Fruit fly (Drosophila melanogaster) whole organism, embryonic: Measurements from ENCODE around the gene Wdr59.

Experiments used
- Ada2b ChIP-seq: fragments of 200-800 bp; sonication (Bioruptor generic); IDR thresholded peaks from 2 replicates; pipeline ENCODE4 v1.3.6; 2022; ENCODE audit warnings: missing biosample characterization, missing genetic modification characterization
- CG10321 ChIP-seq: fragments of 200-800 bp; sonication (Bioruptor generic); IDR thresholded peaks from 2 replicates; pipeline ENCODE4 v1.3.6; 2022; ENCODE audit warnings: missing biosample characterization, missing genetic modification characterization
- CG10366 ChIP-seq: fragments of 200-800 bp; sonication (Bioruptor generic); IDR thresholded peaks from 2 replicates; pipeline ENCODE4 v1.3.6; 2022; ENCODE audit warnings: missing biosample characterization, missing genetic modification characterization
- CG11398 ChIP-seq: fragments of 200-800 bp; sonication (Bioruptor generic); optimal IDR thresholded peaks from 2 replicates; lab custom pipeline; 2016; ENCODE audit warnings: missing biosample characterization, missing genetic modification characterization
- CG11456 ChIP-seq: fragments of 200-800 bp; sonication (Bioruptor generic); IDR thresholded peaks from 3 replicates; pipeline ENCODE4 v1.3.6; 2022; ENCODE audit warnings: missing biosample characterization, missing genetic modification characterization
- CG12155 ChIP-seq: fragments of 200-800 bp; sonication (Bioruptor generic); optimal IDR thresholded peaks from 3 replicates; lab custom pipeline; 2016; ENCODE audit warnings: missing biosample characterization, missing genetic modification characterization
- CG1233 ChIP-seq: fragments of 200-800 bp; sonication (Bioruptor generic); optimal IDR thresholded peaks from 4 replicates; lab custom pipeline; 2018; ENCODE audit warnings: missing biosample characterization, mild to moderate bottlenecking, missing genetic modification characterization
- CG12744 ChIP-seq: fragments of 200-800 bp; sonication (Bioruptor generic); optimal IDR thresholded peaks from 2 replicates; lab custom pipeline; 2016; ENCODE audit warnings: missing biosample characterization, missing genetic modification characterization
- CG15011 ChIP-seq: fragments of 200-800 bp; sonication (Bioruptor generic); optimal IDR thresholded peaks from 3 replicates; lab custom pipeline; 2018; ENCODE audit warnings: missing biosample characterization, mild to moderate bottlenecking, missing genetic modification characterization
- CG15514 ChIP-seq: fragments of 200-800 bp; sonication (Bioruptor generic); optimal IDR thresholded peaks from 3 replicates; lab custom pipeline; 2017; ENCODE audit warnings: missing biosample characterization, missing genetic modification characterization, mild to moderate bottlenecking, moderate library complexity, missing genetic modification reagents
- CG18476 ChIP-seq: fragments of 200-800 bp; sonication (Bioruptor generic); optimal IDR thresholded peaks from 2 replicates; lab custom pipeline; 2016; ENCODE audit warnings: missing biosample characterization, mild to moderate bottlenecking, missing genetic modification characterization
- CG2199 ChIP-seq: fragments of 200-800 bp; sonication (Bioruptor generic); IDR thresholded peaks from 3 replicates; pipeline ENCODE4 v1.3.6; 2022; ENCODE audit warnings: missing biosample characterization, missing genetic modification characterization
- CG2889 ChIP-seq: fragments of 200-800 bp; sonication (Bioruptor generic); IDR thresholded peaks from 3 replicates; pipeline ENCODE4 v1.3.6; 2022; ENCODE audit warnings: missing biosample characterization, missing genetic modification characterization
- CG4707 ChIP-seq: fragments of 200-800 bp; sonication (Bioruptor generic); optimal IDR thresholded peaks from 2 replicates; lab custom pipeline; 2018; ENCODE audit warnings: missing biosample characterization, mild to moderate bottlenecking, missing genetic modification characterization, moderate library complexity
- CG6683 ChIP-seq: fragments of 200-800 bp; sonication (Bioruptor generic); optimal IDR thresholded peaks from 2 replicates; lab custom pipeline; 2017; ENCODE audit warnings: missing biosample characterization, mild to moderate bottlenecking, missing genetic modification characterization, missing genetic modification reagents
- CG7271 ChIP-seq: fragments of 200-800 bp; sonication (Bioruptor generic); optimal IDR thresholded peaks from 2 replicates; lab custom pipeline; 2018; ENCODE audit warnings: missing biosample characterization, mild to moderate bottlenecking, missing genetic modification characterization, moderate library complexity
- CG7786 ChIP-seq: fragments of 200-800 bp; sonication (Bioruptor generic); optimal IDR thresholded peaks from 2 replicates; lab custom pipeline; 2016; ENCODE audit warnings: missing biosample characterization, missing genetic modification characterization
- CG9932 ChIP-seq: fragments of 200-800 bp; sonication (Bioruptor generic); IDR thresholded peaks from 2 replicates; pipeline ENCODE4 v1.3.6; 2022; ENCODE audit warnings: missing biosample characterization, missing genetic modification characterization
- Camta ChIP-seq: fragments of 200-800 bp; sonication (Bioruptor generic); optimal IDR thresholded peaks from 2 replicates; lab custom pipeline; 2016; ENCODE audit warnings: missing biosample characterization, missing genetic modification characterization
- Deaf1 ChIP-seq: fragments of 200-800 bp; optimal IDR thresholded peaks from 3 replicates; lab custom pipeline; 2019; ENCODE audit warnings: missing biosample characterization, mild to moderate bottlenecking, missing genetic modification characterization, moderate library complexity
- Doc3 ChIP-seq: fragments of 200-800 bp; sonication (Bioruptor generic); IDR thresholded peaks from 3 replicates; pipeline ENCODE4 v1.3.6; 2022; ENCODE audit warnings: missing biosample characterization, missing genetic modification characterization; ENCODE audit not compliant: partially characterized antibody
- Gug ChIP-seq: fragments of 200-800 bp; sonication (Bioruptor generic); IDR thresholded peaks from 4 replicates; pipeline ENCODE4 v1.3.6; 2022; ENCODE audit warnings: missing biosample characterization, missing genetic modification characterization
- H15 ChIP-seq: fragments of 200-800 bp; sonication (Bioruptor generic); IDR thresholded peaks from 3 replicates; pipeline ENCODE4 v1.3.6; 2022; ENCODE audit warnings: missing biosample characterization, missing genetic modification characterization
- Hey ChIP-seq: fragments of 200-800 bp; sonication (Bioruptor generic); optimal IDR thresholded peaks from 3 replicates; lab custom pipeline; 2018; ENCODE audit warnings: missing biosample characterization, mild to moderate bottlenecking, missing genetic modification characterization
- Lpt ChIP-seq: fragments of >200 bp; optimal IDR thresholded peaks from 2 replicates; lab custom pipeline; 2018; ENCODE audit warnings: missing biosample characterization, missing genetic modification characterization
- NC2β ChIP-seq: fragments of 200-800 bp; sonication (Bioruptor generic); optimal IDR thresholded peaks from 2 replicates; lab custom pipeline; 2016; ENCODE audit warnings: missing biosample characterization, missing genetic modification characterization
- Neu2 ChIP-seq: fragments of 200-800 bp; sonication (Bioruptor generic); optimal IDR thresholded peaks from 3 replicates; lab custom pipeline; 2016; ENCODE audit warnings: missing biosample characterization, missing genetic modification characterization, borderline replicate concordance
- Sox102F ChIP-seq: fragments of 200-800 bp; sonication (Bioruptor generic); optimal IDR thresholded peaks from 2 replicates; lab custom pipeline; 2018; ENCODE audit warnings: missing biosample characterization, mild to moderate bottlenecking, missing genetic modification characterization, moderate library complexity
- az2 ChIP-seq: fragments of 200-800 bp; sonication (Bioruptor generic); optimal IDR thresholded peaks from 3 replicates; lab custom pipeline; 2016; ENCODE audit warnings: missing biosample characterization, missing genetic modification characterization
- bbx ChIP-seq: fragments of 200-800 bp; sonication (Bioruptor generic); IDR thresholded peaks from 2 replicates; pipeline ENCODE4 v1.3.6; 2022; ENCODE audit warnings: missing biosample characterization, missing genetic modification characterization; ENCODE audit not compliant: partially characterized antibody
- chinmo ChIP-seq: fragments of 200-800 bp; sonication (Bioruptor generic); IDR thresholded peaks from 4 replicates; pipeline ENCODE4 v1.3.6; 2022; ENCODE audit warnings: missing biosample characterization, missing genetic modification characterization; ENCODE audit not compliant: partially characterized antibody
- ewg ChIP-seq: fragments of 200-800 bp; sonication (Bioruptor generic); optimal IDR thresholded peaks from 3 replicates; lab custom pipeline; 2017; ENCODE audit warnings: mild to moderate bottlenecking, missing biosample characterization, missing genetic modification reagents, missing genetic modification characterization
- eyg ChIP-seq: fragments of 200-800 bp; sonication (Bioruptor generic); optimal IDR thresholded peaks from 3 replicates; lab custom pipeline; 2016; ENCODE audit warnings: missing biosample characterization, missing genetic modification characterization
- fu2 ChIP-seq: fragments of 200-800 bp; sonication (Bioruptor generic); optimal IDR thresholded peaks from 2 replicates; lab custom pipeline; 2016; ENCODE audit warnings: missing biosample characterization, missing genetic modification characterization
- gsb-n ChIP-seq: fragments of 200-800 bp; sonication (Bioruptor generic); optimal IDR thresholded peaks from 3 replicates; lab custom pipeline; 2018; ENCODE audit warnings: missing biosample characterization, mild to moderate bottlenecking, missing genetic modification characterization
- hth ChIP-seq: fragments of >200 bp; optimal IDR thresholded peaks from 2 replicates; lab custom pipeline; 2017; ENCODE audit warnings: inconsistent platforms
- ken ChIP-seq: fragments of 200-800 bp; sonication (Bioruptor generic); IDR thresholded peaks from 3 replicates; pipeline ENCODE4 v1.3.6; 2022; ENCODE audit warnings: missing biosample characterization, missing genetic modification characterization
- lmd ChIP-seq: fragments of 200-800 bp; sonication (Bioruptor generic); IDR thresholded peaks from 2 replicates; pipeline ENCODE4 v1.3.6; 2022; ENCODE audit warnings: missing biosample characterization, missing genetic modification characterization
- lov ChIP-seq, 2 experiments: fragments of 200-800 bp in 1 of 2; fragments of >200 bp in 1 of 2; sonication (Bioruptor generic) in 1 of 2; IDR thresholded peaks in 1 of 2; optimal IDR thresholded peaks in 1 of 2; 2 replicates in 1 of 2; 3 replicates in 1 of 2; pipeline versions ENCODE4 v1.3.6 to Lab custom; 2017 to 2022; ENCODE audit warnings: missing biosample characterization in 1 of 2, missing genetic modification characterization in 1 of 2
- luna ChIP-seq: fragments of 200-800 bp; sonication (Bioruptor generic); optimal IDR thresholded peaks from 2 replicates; lab custom pipeline; 2016; ENCODE audit warnings: missing biosample characterization, missing genetic modification characterization
- mirr ChIP-seq: fragments of 200-800 bp; sonication (Bioruptor generic); optimal IDR thresholded peaks from 3 replicates; lab custom pipeline; 2018; ENCODE audit warnings: missing biosample characterization, mild to moderate bottlenecking, missing genetic modification characterization
- mld ChIP-seq: fragments of 200-800 bp; sonication (Bioruptor generic); IDR thresholded peaks from 3 replicates; pipeline ENCODE4 v1.3.6; 2022; ENCODE audit warnings: missing biosample characterization, missing genetic modification characterization; ENCODE audit not compliant: partially characterized antibody
- nerfin-2 ChIP-seq: fragments of 200-800 bp; sonication (Bioruptor generic); IDR thresholded peaks from 2 replicates; pipeline ENCODE4 v1.3.6; 2022; ENCODE audit warnings: missing biosample characterization, missing genetic modification characterization; ENCODE audit not compliant: partially characterized antibody
- pnt ChIP-seq: fragments of 200-800 bp; sonication (Bioruptor generic); optimal IDR thresholded peaks from 3 replicates; lab custom pipeline; 2016; ENCODE audit warnings: missing biosample characterization, missing genetic modification characterization
- ranshi ChIP-seq: fragments of 200-800 bp; sonication (Bioruptor generic); IDR thresholded peaks from 2 replicates; pipeline ENCODE4 v1.3.6; 2022; ENCODE audit warnings: missing biosample characterization, missing genetic modification characterization
- sr ChIP-seq: fragments of 200-800 bp; sonication (Bioruptor generic); IDR thresholded peaks from 3 replicates; pipeline ENCODE4 v1.3.6; 2022; ENCODE audit warnings: missing biosample characterization, missing genetic modification characterization
- ttk ChIP-seq: fragments of 200-800 bp; sonication (Bioruptor generic); IDR thresholded peaks from 2 replicates; pipeline ENCODE4 v2.1.2; 2022; ENCODE audit warnings: missing biosample characterization, missing genetic modification characterization
- twi ChIP-seq: fragments of 200-800 bp; optimal IDR thresholded peaks from 2 replicates; lab custom pipeline; 2019; ENCODE audit warnings: missing biosample characterization, mild to moderate bottlenecking, missing genetic modification characterization, moderate library complexity
- vnd ChIP-seq: fragments of 200-800 bp; sonication (Bioruptor generic); IDR thresholded peaks from 3 replicates; pipeline ENCODE4 v1.3.6; 2022; ENCODE audit warnings: missing biosample characterization, missing genetic modification characterization; ENCODE audit not compliant: partially characterized antibody
- zen2 ChIP-seq: fragments of 200-800 bp; sonication (Bioruptor generic); IDR thresholded peaks from 3 replicates; pipeline ENCODE4 v1.3.6; 2022; ENCODE audit warnings: missing biosample characterization, missing genetic modification characterization; ENCODE audit not compliant: partially characterized antibody
- zfh2 ChIP-seq: fragments of 200-800 bp; sonication (Bioruptor generic); optimal IDR thresholded peaks from 2 replicates; lab custom pipeline; 2016; ENCODE audit warnings: missing biosample characterization, missing genetic modification characterization

Wdr59 gene

DNA sequence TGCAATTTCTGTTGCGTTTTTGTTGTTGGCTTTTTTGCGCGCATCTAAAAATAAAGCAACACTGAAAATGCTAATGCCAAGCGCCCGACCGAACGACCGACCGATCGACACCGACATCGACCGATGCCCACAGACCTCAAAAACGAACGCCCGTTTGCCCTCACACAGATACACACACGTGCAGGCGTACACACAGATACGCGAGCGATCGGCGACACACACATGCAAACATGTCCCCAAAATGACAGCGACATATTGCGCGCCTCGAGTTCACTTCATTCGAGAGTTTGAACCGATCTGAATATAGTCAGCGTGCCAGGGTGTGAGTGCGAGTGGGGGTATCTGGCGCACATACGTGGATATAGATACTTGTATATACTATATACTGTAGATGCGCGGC, 30.1 kb upstream of the Wdr59 start (continued):
- TF ChIP-seq mirr, result no peak
- TF ChIP-seq Lpt (GFP tag; lab: Kevin White, UChicago), result no peak
- no peak for TF ChIP-seq zfh2 (GFP tag; lab: Kevin White, UChicago)
- TF ChIP-seq az2, result no peak
- no peak for TF ChIP-seq CG7786 (GFP tag; lab: Kevin White, UChicago)
- no peak for TF ChIP-seq zen2 (GFP tag; lab: Robert Waterston, UW)
- TF ChIP-seq CG2199, result 0 out of 3 replicates have a peak, but pooled peaks have one; percentile 81
- TF ChIP-seq CG12744 (GFP tag; lab: Kevin White, UChicago), result no peak
- no peak for TF ChIP-seq mld (GFP tag; lab: Robert Waterston, UW)
- TF ChIP-seq lov (optimal IDR thresholded peaks at IDR 0.05; lab: Kevin White, UChicago), result no peak
- no peak for TF ChIP-seq lov (GFP tag; IDR thresholded peaks at IDR 0.05; lab: Robert Waterston, UW)
- TF ChIP-seq fu2 (GFP tag; lab: Kevin White, UChicago), result no peak
- no peak for TF ChIP-seq H15 (GFP tag; lab: Robert Waterston, UW)
- no peak for TF ChIP-seq pnt
- no peak for TF ChIP-seq Gug (GFP tag; lab: Robert Waterston, UW)
- no peak for TF ChIP-seq vnd
- TF ChIP-seq ranshi (GFP tag; lab: Robert Waterston, UW), result no peak
- TF ChIP-seq CG7271 (tag; lab: Kevin White, UChicago), result no peak
- peak; percentile 67; the same call in 2 of the 3 replicates for TF ChIP-seq sr (GFP tag; lab: Robert Waterston, UW)
- TF ChIP-seq CG18476, result no peak
- no peak for TF ChIP-seq CG2889 (GFP tag; lab: Robert Waterston, UW)
- TF ChIP-seq CG11398 (GFP tag; lab: Kevin White, UChicago), result no peak
- TF ChIP-seq CG9932 (GFP tag; lab: Robert Waterston, UW), result no peak
- TF ChIP-seq Hey (tag; lab: Kevin White, UChicago), result no peak
- no peak for TF ChIP-seq Doc3 (GFP tag; lab: Robert Waterston, UW)
- no peak for TF ChIP-seq ttk (GFP tag; lab: Robert Waterston, UW)
- TF ChIP-seq luna, result no peak
- TF ChIP-seq ken (GFP tag; lab: Robert Waterston, UW), result no peak
- TF ChIP-seq CG10321 (GFP tag; lab: Robert Waterston, UW), result no peak
- TF ChIP-seq CG11456 (GFP tag; lab: Robert Waterston, UW), result no peak
- TF ChIP-seq CG12155 (GFP tag; lab: Kevin White, UChicago), result no peak
- no peak for TF ChIP-seq nerfin-2 (GFP tag; lab: Robert Waterston, UW)
- no peak for TF ChIP-seq eyg
- TF ChIP-seq chinmo (GFP tag; lab: Robert Waterston, UW), result peak; percentile 74; the same call in 2 of the 4 replicates
- TF ChIP-seq bbx, result 0 out of 2 replicates have a peak, but pooled peaks have one; percentile 25
- no peak for TF ChIP-seq CG10366 (GFP tag; lab: Robert Waterston, UW)
- no peak for TF ChIP-seq CG15514 (GFP tag; lab: Kevin White, UChicago)
- no peak for TF ChIP-seq Ada2b (GFP tag; lab: Robert Waterston, UW)
- no peak for TF ChIP-seq NC2β (GFP tag; lab: Kevin White, UChicago)
- peak; percentile 95 for TF ChIP-seq Deaf1 (tag; lab: Kevin White, UChicago)
- no peak for TF ChIP-seq lmd (GFP tag; lab: Robert Waterston, UW)
- no peak for TF ChIP-seq CG6683
- no peak for TF ChIP-seq Sox102F (GFP tag; lab: Kevin White, UChicago)
- no peak for TF ChIP-seq hth (lab: Kevin White, UChicago)
- TF ChIP-seq CG1233 (GFP tag; lab: Kevin White, UChicago), result no peak
- TF ChIP-seq gsb-n (tag; lab: Kevin White, UChicago), result no peak
- TF ChIP-seq ewg (GFP tag; lab: Kevin White, UChicago), result no peak
- TF ChIP-seq CG15011 (GFP tag; lab: Kevin White, UChicago), result no peak
- TF ChIP-seq Camta (GFP tag; lab: Kevin White, UChicago), result no peak
- no peak for TF ChIP-seq CG4707
- no peak for TF ChIP-seq Neu2 (GFP tag; lab: Kevin White, UChicago)
- TF ChIP-seq twi, result peak; percentile 43
